Worm (Caenorhabditis elegans) whole organism, mixed stage, embryonic: ENCODE data around the gene F19B10.6.

ENCODE experiments used
- drap-1 ChIP-seq: fragments of 200-800 bp; sonication (Bioruptor generic); optimal IDR thresholded peaks from 3 replicates; lab custom pipeline; 2018; ENCODE audit warnings: mild to moderate bottlenecking, missing genetic modification characterization, missing compliant biosample characterization
- lsy-2 ChIP-seq: fragments of 150-350 bp; optimal IDR thresholded peaks from 2 replicates; lab custom pipeline; 2014; ENCODE audit warnings: missing biosample characterization, missing genetic modification characterization
- nhr-28 ChIP-seq: fragments of 150-350 bp; optimal IDR thresholded peaks from 2 replicates; lab custom pipeline; 2014; ENCODE audit warnings: missing biosample characterization, missing genetic modification characterization
- unc-62 ChIP-seq: fragments of 150-350 bp; optimal IDR thresholded peaks from 2 replicates; lab custom pipeline; 2014; ENCODE audit warnings: missing biosample characterization, missing genetic modification reagents, missing genetic modification characterization
- ztf-11 ChIP-seq: fragments of 150-350 bp; optimal IDR thresholded peaks from 2 replicates; lab custom pipeline; 2014; ENCODE audit warnings: missing biosample characterization, missing genetic modification characterization

DNA sequence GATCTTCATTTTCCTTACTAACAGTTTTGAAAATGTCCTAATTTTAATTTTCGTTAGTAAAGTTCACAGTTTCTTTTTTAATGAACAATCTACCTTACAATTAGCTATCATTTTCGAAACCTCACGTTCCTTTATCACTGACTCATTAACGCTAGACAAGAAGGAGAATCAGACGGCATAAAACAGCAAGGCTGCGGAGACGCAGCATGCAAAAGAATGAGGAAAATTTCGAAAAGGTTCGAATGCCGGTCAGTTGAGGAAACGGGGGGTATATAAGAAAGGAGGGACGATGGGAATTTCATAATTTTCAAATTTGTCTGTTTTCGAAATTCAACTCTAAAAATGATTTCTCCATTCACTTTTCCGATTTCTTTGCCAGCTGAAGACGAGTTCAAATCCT lies 1.8 kb downstream of the F19B10.6 start, which contains the start of gene F19B10.13:
- TF ChIP-seq ztf-11 (tag; lab: Kevin White, UChicago) (no peak), unc-62 (GFP tag; lab: Kevin White, UChicago) (no peak), lsy-2 (tag; lab: Kevin White, UChicago) (no peak), nhr-28 (no peak), drap-1 (GFP tag; lab: Kevin White, UChicago) (no peak)
